Fruit fly (Drosophila melanogaster) Kc167 (cell line): ENCODE measurements around the gene RYa-R.

ENCODE experiments used
- Myc ChIP-seq: fragments of >200 bp; optimal IDR thresholded peaks from 2 replicates; lab custom pipeline; 2017; ENCODE audit warnings: missing external identifiers
- Sin3A ChIP-seq: fragments of >200 bp; optimal IDR thresholded peaks from 2 replicates; lab custom pipeline; 2018; ENCODE audit warnings: missing external identifiers
- h ChIP-seq: fragments of >200 bp; optimal IDR thresholded peaks from 3 replicates; lab custom pipeline; 2018; ENCODE audit warnings: missing external identifiers
- insv ChIP-seq: fragments of >200 bp; optimal IDR thresholded peaks from 3 replicates; lab custom pipeline; 2018; ENCODE audit warnings: missing external identifiers
- psq ChIP-seq: fragments of >200 bp; optimal IDR thresholded peaks from 2 replicates; lab custom pipeline; 2017; ENCODE audit warnings: missing external identifiers
- ttk ChIP-seq: sonication (Bioruptor generic); optimal IDR thresholded peaks from 2 replicates; lab custom pipeline; 2017; ENCODE audit warnings: missing external identifiers

The RYa-R gene

dm6 chr3R:26963747-26964174 lies 33.0 kb upstream of the RYa-R start:
- no peak for TF ChIP-seq h (lab: Kevin White, UChicago)
- no peak for TF ChIP-seq Myc (lab: Kevin White, UChicago)
- no peak for TF ChIP-seq Sin3A (lab: Kevin White, UChicago)
- no peak for TF ChIP-seq insv (lab: Kevin White, UChicago)
- no peak for TF ChIP-seq ttk (lab: Kevin White, UChicago)
- TF ChIP-seq psq, result no peak

dm6 chr3R:26964452-26965133 lies 32.2 kb upstream of the RYa-R start, which contains the start of gene Tsp97E:
TSS of gene Tsp97E (minus strand) at chr3R:26964817.
- TF ChIP-seq Sin3A (lab: Kevin White, UChicago), result no peak
- no peak for TF ChIP-seq insv (lab: Kevin White, UChicago)
- TF ChIP-seq psq, result no peak
- TF ChIP-seq Myc (lab: Kevin White, UChicago), result no peak
- TF ChIP-seq h (lab: Kevin White, UChicago), result no peak
- TF ChIP-seq ttk (lab: Kevin White, UChicago), result no peak

dm6 chr3R:26966385-26966784 lies 30.4 kb upstream of the RYa-R start, which contains the start of gene Gr97a:
TSS of gene Gr97a (minus strand) at chr3R:26966485.
- TF ChIP-seq ttk (lab: Kevin White, UChicago), result no peak
- no peak for TF ChIP-seq Myc (lab: Kevin White, UChicago)
- no peak for TF ChIP-seq Sin3A (lab: Kevin White, UChicago)
- no peak for TF ChIP-seq h (lab: Kevin White, UChicago)
- no peak for TF ChIP-seq insv (lab: Kevin White, UChicago)
- TF ChIP-seq psq, result no peak

- TF ChIP-seq psq, result no peak
- no peak for TF ChIP-seq ttk (lab: Kevin White, UChicago)
- TF ChIP-seq insv (lab: Kevin White, UChicago), result no peak
- no peak for TF ChIP-seq Myc (lab: Kevin White, UChicago)
- no peak for TF ChIP-seq Sin3A (lab: Kevin White, UChicago)
- TF ChIP-seq h (lab: Kevin White, UChicago), result no peak
Measured at dm6 chr3R:26966794-26967323, 29.9 kb upstream of the RYa-R start, which contains the start of gene CG5521. TSS of gene CG5521 (plus strand) at chr3R:26966930.

- TF ChIP-seq insv (lab: Kevin White, UChicago) (no peak), psq (no peak), h (lab: Kevin White, UChicago) (no peak), Myc (lab: Kevin White, UChicago) (no peak), ttk (lab: Kevin White, UChicago) (no peak)
Measured at dm6 chr3R:26967587-26968312, 29.0 kb upstream of the RYa-R start.

dm6 chr3R:26968313-26968605 lies 28.5 kb upstream of the RYa-R start:
- no peak for TF ChIP-seq h (lab: Kevin White, UChicago)
- TF ChIP-seq psq, result no peak
- TF ChIP-seq Sin3A (lab: Kevin White, UChicago), result no peak

- no peak for TF ChIP-seq ttk (lab: Kevin White, UChicago)
- no peak for TF ChIP-seq Myc (lab: Kevin White, UChicago)
- TF ChIP-seq Sin3A (lab: Kevin White, UChicago), result no peak
- no peak for TF ChIP-seq psq
- no peak for TF ChIP-seq insv (lab: Kevin White, UChicago)
- TF ChIP-seq h (lab: Kevin White, UChicago), result no peak
Measured at dm6 chr3R:26968823-26969638, 27.7 kb upstream of the RYa-R start.

dm6 chr3R:26969743-26970142 lies 27.0 kb upstream of the RYa-R start:
- no peak for TF ChIP-seq Sin3A (lab: Kevin White, UChicago)
- no peak for TF ChIP-seq ttk (lab: Kevin White, UChicago)
- no peak for TF ChIP-seq h (lab: Kevin White, UChicago)
- TF ChIP-seq Myc (lab: Kevin White, UChicago), result no peak
- no peak for TF ChIP-seq insv (lab: Kevin White, UChicago)
- TF ChIP-seq psq, result no peak

dm6 chr3R:26978241-26978640 lies 18.5 kb upstream of the RYa-R start, which contains the start of the genes CG14253 and CG46313:
TSS of gene CG14253 (plus strand) at chr3R:26978541.
TSS of gene CG46313 (plus strand) at chr3R:26978541.
- TF ChIP-seq h (lab: Kevin White, UChicago) (no peak), ttk (lab: Kevin White, UChicago) (no peak), insv (lab: Kevin White, UChicago) (no peak), Sin3A (lab: Kevin White, UChicago) (no peak), psq (no peak), Myc (lab: Kevin White, UChicago) (no peak)

- no peak for TF ChIP-seq Sin3A (lab: Kevin White, UChicago)
- TF ChIP-seq psq, result no peak
- TF ChIP-seq Myc (lab: Kevin White, UChicago), result no peak
- no peak for TF ChIP-seq h (lab: Kevin White, UChicago)
- TF ChIP-seq ttk (lab: Kevin White, UChicago), result no peak
- no peak for TF ChIP-seq insv (lab: Kevin White, UChicago)
Measured at dm6 chr3R:26980282-26980691, 16.5 kb upstream of the RYa-R start.

dm6 chr3R:26982106-26982505 lies 14.7 kb upstream of the RYa-R start:
- TF ChIP-seq insv (lab: Kevin White, UChicago) (no peak), Sin3A (lab: Kevin White, UChicago) (no peak), psq (no peak), Myc (lab: Kevin White, UChicago) (no peak), ttk (lab: Kevin White, UChicago) (no peak), h (lab: Kevin White, UChicago) (no peak)
